Worm (Caenorhabditis elegans): Measurements from ENCODE around the gene Y17G7B.21.

ce11 chrII:11960596-11961217 lies 16.8 kb downstream of the Y17G7B.21 start:
- peak; percentile 82 for TF ChIP-seq him-1 (tag; optimal IDR thresholded peaks at IDR 0.05)
- TF ChIP-seq W03F9.2 (tag; optimal IDR thresholded peaks at IDR 0.05): peak; percentile 31
- peak; percentile 96 for TF ChIP-seq dao-5 (tag; optimal IDR thresholded peaks at IDR 0.05)
